Fruit fly (Drosophila melanogaster): ENCODE results near the gene Ahcy.
A peak's percentile ranks its signal among the peaks of the same experiment; 100 is the strongest.

The Ahcy gene

DNA sequence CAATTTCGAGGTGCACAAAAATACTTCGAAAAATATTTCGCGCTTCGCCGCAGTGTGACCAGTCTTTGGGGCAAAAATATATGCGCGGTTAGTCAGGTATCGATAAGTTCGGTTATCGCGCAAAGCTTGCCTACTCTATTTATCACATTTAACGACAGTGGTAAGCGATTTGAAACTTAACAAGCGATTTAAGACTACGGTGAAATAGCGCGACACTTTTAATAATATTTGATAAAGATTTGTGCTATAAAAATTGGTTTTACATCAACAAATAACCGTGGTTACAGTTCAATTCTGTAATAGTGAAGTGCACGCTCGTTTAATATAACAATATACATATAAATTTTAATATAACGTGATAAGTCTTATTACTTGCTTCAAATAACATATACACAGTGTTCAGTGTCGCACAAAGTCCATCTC lies 25.3 kb downstream of the Ahcy start, which contains the start of gene mh (continued):
- TF ChIP-seq emc (GFP tag; optimal IDR thresholded peaks at IDR 0.05) (no peak), ATbp (GFP tag; optimal IDR thresholded peaks at IDR 0.05) (no peak), fd96Cb (tag; optimal IDR thresholded peaks at IDR 0.05) (peak; percentile 30), Rx (GFP tag; IDR thresholded peaks at IDR 0.05) (no peak), CG8944 (GFP tag; optimal IDR thresholded peaks at IDR 0.05) (no peak), CG18599 (GFP tag; optimal IDR thresholded peaks at IDR 0.05) (no peak), Dfd (GFP tag; optimal IDR thresholded peaks at IDR 0.05) (no peak), Abd-B (GFP tag; optimal IDR thresholded peaks at IDR 0.05) (peak; percentile 64), NK7.1 (GFP tag; optimal IDR thresholded peaks at IDR 0.05) (no peak), CG34422 (GFP tag; IDR thresholded peaks at IDR 0.05) (no peak), trh (GFP tag; optimal IDR thresholded peaks at IDR 0.05) (no peak), cas (GFP tag; IDR thresholded peaks at IDR 0.05) (no peak), C15 (GFP tag; IDR thresholded peaks at IDR 0.05) (no peak), CG7786 (GFP tag; optimal IDR thresholded peaks at IDR 0.05) (no peak), CG9876 (GFP tag; optimal IDR thresholded peaks at IDR 0.05) (no peak), ftz-f1 (GFP tag; optimal IDR thresholded peaks at IDR 0.05) (no peak), CG7928 (GFP tag; optimal IDR thresholded peaks at IDR 0.05) (no peak), CG10565 (GFP tag; optimal IDR thresholded peaks at IDR 0.05) (no peak), HLHmδ (GFP tag; optimal IDR thresholded peaks at IDR 0.05) (no peak), CG1832 (GFP tag; optimal IDR thresholded peaks at IDR 0.05) (no peak), pho (GFP tag; optimal IDR thresholded peaks at IDR 0.05) (no peak), CG11560 (tag; IDR thresholded peaks at IDR 0.05) (no peak), Opbp (GFP tag; IDR thresholded peaks at IDR 0.05; ENCODE audit: partially characterized antibody) (peak; percentile 78), CG14014 (GFP tag; IDR thresholded peaks at IDR 0.05) (no peak), repo (GFP tag; optimal IDR thresholded peaks at IDR 0.05) (no peak), btn (GFP tag; optimal IDR thresholded peaks at IDR 0.05) (no peak), Hey (tag; optimal IDR thresholded peaks at IDR 0.05) (no peak), CG11398 (GFP tag; optimal IDR thresholded peaks at IDR 0.05) (no peak), HmgD (GFP tag; optimal IDR thresholded peaks at IDR 0.05) (no peak), CG4707 (GFP tag; optimal IDR thresholded peaks at IDR 0.05) (no peak), Rfx (GFP tag; IDR thresholded peaks at IDR 0.05) (peak; percentile 37; the same call in 1 of the 2 replicates), CG4404 (GFP tag; IDR thresholded peaks at IDR 0.05) (no peak), CG8290 (GFP tag; optimal IDR thresholded peaks at IDR 0.05) (no peak), CG8290 (tag; optimal IDR thresholded peaks at IDR 0.05) (no peak), fd64A (GFP tag; optimal IDR thresholded peaks at IDR 0.05) (no peak), CG7745 (tag; optimal IDR thresholded peaks at IDR 0.05) (no peak), Hr51 (GFP tag; optimal IDR thresholded peaks at IDR 0.05) (no peak), ash1 (GFP tag; optimal IDR thresholded peaks at IDR 0.05) (no peak), CG3726 (GFP tag; IDR thresholded peaks at IDR 0.05) (no peak), zf30C (GFP tag; optimal IDR thresholded peaks at IDR 0.05) (no peak), CG34224 (GFP tag; IDR thresholded peaks at IDR 0.05; ENCODE audit: partially characterized antibody) (peak; percentile 44; the same call in 2 of the 3 replicates), pan (optimal IDR thresholded peaks at IDR 0.05) (no peak), pan (GFP tag; optimal IDR thresholded peaks at IDR 0.05 in 1 of 2, IDR thresholded peaks at IDR 0.05 in 1 of 2) (no peak), sc (optimal IDR thresholded peaks at IDR 0.05) (no peak), sc (GFP tag; optimal IDR thresholded peaks at IDR 0.05) (no peak), esg (GFP tag; conservative IDR thresholded peaks at IDR 0.05) (no peak; the same call in 1 of the 2 replicates), CG1024 (GFP tag; IDR thresholded peaks at IDR 0.05) (no peak), CG12219 (GFP tag; optimal IDR thresholded peaks at IDR 0.05) (no peak), salm (tag; optimal IDR thresholded peaks at IDR 0.05) (no peak), Poxn (GFP tag; IDR thresholded peaks at IDR 0.05) (no peak), klu (GFP tag; IDR thresholded peaks at IDR 0.05) (no peak), HLH4C (GFP tag; IDR thresholded peaks at IDR 0.05; ENCODE audit: partially characterized antibody) (peak; percentile 58), CG15073 (GFP tag; optimal IDR thresholded peaks at IDR 0.05) (no peak)
